Worm (Caenorhabditis elegans): ENCODE data around the gene F02H6.2.
A peak's percentile ranks its signal among the peaks of the same experiment; 100 is the strongest.

- TF ChIP-seq pros-1 (tag; optimal IDR thresholded peaks at IDR 0.05), result no peak
- TF ChIP-seq lin-11 (tag; optimal IDR thresholded peaks at IDR 0.05), result no peak
- TF ChIP-seq ttx-3 (tag; optimal IDR thresholded peaks at IDR 0.05), result no peak
- no peak for TF ChIP-seq sox-2 (GFP tag; IDR thresholded peaks at IDR 0.05)
- no peak for TF ChIP-seq dve-1 (tag; optimal IDR thresholded peaks at IDR 0.05)
- no peak for TF ChIP-seq lim-6 (tag; optimal IDR thresholded peaks at IDR 0.05)
- no peak for TF ChIP-seq pha-4 (tag; optimal IDR thresholded peaks at IDR 0.05)
- TF ChIP-seq fkh-10 (GFP tag; optimal IDR thresholded peaks at IDR 0.05), result no peak
- peak; percentile 4 for TF ChIP-seq nfya-1 (tag; optimal IDR thresholded peaks at IDR 0.05)
Measured at ce11 chrIV:14224912-14225311, 28.6 kb downstream of the F02H6.2 start.
